Fruit fly (Drosophila melanogaster) whole organism, embryonic: ENCODE results near the gene akirin.
A peak's percentile ranks its signal among the peaks of the same experiment; 100 is the strongest.

Experiments used
- Ada2b ChIP-seq: fragments of 200-800 bp; sonication (Bioruptor generic); IDR thresholded peaks from 2 replicates; pipeline ENCODE4 v1.3.6; 2022; ENCODE audit warnings: missing biosample characterization, missing genetic modification characterization
- CG1024 ChIP-seq: fragments of 200-800 bp; sonication (Bioruptor generic); IDR thresholded peaks from 2 replicates; pipeline ENCODE4 v1.3.6; 2022; ENCODE audit warnings: missing biosample characterization, missing genetic modification characterization
- CG10462 ChIP-seq: fragments of 200-800 bp; sonication (Bioruptor generic); optimal IDR thresholded peaks from 2 replicates; lab custom pipeline; 2016; ENCODE audit warnings: missing biosample characterization, missing genetic modification characterization
- CG11093 ChIP-seq: fragments of 200-800 bp; sonication (Bioruptor generic); IDR thresholded peaks from 3 replicates; pipeline ENCODE4 v1.3.6; 2022; ENCODE audit warnings: missing biosample characterization, missing genetic modification characterization
- CG13287 ChIP-seq: fragments of 200-800 bp; sonication (Bioruptor generic); IDR thresholded peaks from 2 replicates; pipeline ENCODE4 v1.3.6; 2022; ENCODE audit warnings: missing biosample characterization, missing genetic modification characterization; ENCODE audit not compliant: partially characterized antibody
- CG15514 ChIP-seq: fragments of 200-800 bp; sonication (Bioruptor generic); optimal IDR thresholded peaks from 3 replicates; lab custom pipeline; 2017; ENCODE audit warnings: missing biosample characterization, missing genetic modification characterization, mild to moderate bottlenecking, moderate library complexity, missing genetic modification reagents
- CG15601 ChIP-seq: fragments of 200-800 bp; sonication (Bioruptor generic); optimal IDR thresholded peaks from 3 replicates; lab custom pipeline; 2019; ENCODE audit warnings: missing biosample characterization, mild to moderate bottlenecking, missing genetic modification characterization, moderate library complexity
- CG1647 ChIP-seq: fragments of 200-800 bp; sonication (Bioruptor generic); optimal IDR thresholded peaks from 3 replicates; lab custom pipeline; 2016; ENCODE audit warnings: missing biosample characterization, missing genetic modification characterization
- CG16863 ChIP-seq: fragments of 200-800 bp; sonication (Bioruptor generic); optimal IDR thresholded peaks from 3 replicates; lab custom pipeline; 2016; ENCODE audit warnings: missing biosample characterization, missing genetic modification characterization
- CG17359 ChIP-seq: fragments of 200-800 bp; sonication (Bioruptor generic); optimal IDR thresholded peaks from 3 replicates; lab custom pipeline; 2018; ENCODE audit warnings: missing biosample characterization, mild to moderate bottlenecking, missing genetic modification characterization, moderate library complexity
- CG18599 ChIP-seq: fragments of 200-800 bp; sonication (Bioruptor generic); optimal IDR thresholded peaks from 3 replicates; lab custom pipeline; 2017; ENCODE audit warnings: missing biosample characterization, missing genetic modification characterization, mild to moderate bottlenecking, moderate library complexity, missing genetic modification reagents
- CG2116 ChIP-seq: fragments of 200-800 bp; sonication (Bioruptor generic); optimal IDR thresholded peaks from 3 replicates; lab custom pipeline; 2018; ENCODE audit warnings: missing biosample characterization, mild to moderate bottlenecking, missing genetic modification characterization
- CG2202 ChIP-seq: fragments of 200-800 bp; sonication (Bioruptor generic); optimal IDR thresholded peaks from 2 replicates; lab custom pipeline; 2018; ENCODE audit warnings: missing biosample characterization, mild to moderate bottlenecking, missing genetic modification characterization
- CG5180 ChIP-seq: fragments of 200-800 bp; sonication (Bioruptor generic); optimal IDR thresholded peaks from 3 replicates; lab custom pipeline; 2017; ENCODE audit warnings: missing biosample characterization, missing genetic modification characterization, mild to moderate bottlenecking, moderate library complexity, missing genetic modification reagents
- CG6683 ChIP-seq: fragments of 200-800 bp; sonication (Bioruptor generic); optimal IDR thresholded peaks from 2 replicates; lab custom pipeline; 2017; ENCODE audit warnings: missing biosample characterization, mild to moderate bottlenecking, missing genetic modification characterization, missing genetic modification reagents
- CoRest ChIP-seq: fragments of 200-800 bp; sonication (Bioruptor generic); optimal IDR thresholded peaks from 3 replicates; lab custom pipeline; 2018; ENCODE audit warnings: missing biosample characterization, mild to moderate bottlenecking, missing genetic modification characterization, moderate library complexity
- Dbx ChIP-seq: fragments of 200-800 bp; sonication (Bioruptor generic); IDR thresholded peaks from 3 replicates; pipeline ENCODE4 v1.3.6; 2022; ENCODE audit warnings: missing biosample characterization, missing genetic modification characterization
- Drgx ChIP-seq: fragments of 200-800 bp; sonication (Bioruptor generic); IDR thresholded peaks from 2 replicates; pipeline ENCODE4 v1.3.6; 2022; ENCODE audit warnings: missing biosample characterization, missing genetic modification characterization
- Eip74EF ChIP-seq, 2 experiments: fragments of 200-800 bp in 1 of 2; fragments of >200 bp in 1 of 2; sonication (Bioruptor generic) in 1 of 2; optimal IDR thresholded peaks; 2 replicates each; lab custom pipeline; 2017 to 2019; ENCODE audit warnings: missing biosample characterization in 2 of 2, missing genetic modification characterization in 2 of 2, mild to moderate bottlenecking in 1 of 2, moderate library complexity in 1 of 2
- Ets97D ChIP-seq: fragments of 200-800 bp; sonication (Bioruptor generic); optimal IDR thresholded peaks from 3 replicates; lab custom pipeline; 2016; ENCODE audit warnings: missing biosample characterization, missing genetic modification characterization
- Gsc ChIP-seq: fragments of 200-800 bp; sonication (Bioruptor generic); IDR thresholded peaks from 2 replicates; pipeline ENCODE4 v1.3.6; 2022; ENCODE audit warnings: missing biosample characterization, missing genetic modification characterization
- Gug ChIP-seq: fragments of 200-800 bp; sonication (Bioruptor generic); IDR thresholded peaks from 4 replicates; pipeline ENCODE4 v1.3.6; 2022; ENCODE audit warnings: missing biosample characterization, missing genetic modification characterization
- Hey ChIP-seq: fragments of 200-800 bp; sonication (Bioruptor generic); optimal IDR thresholded peaks from 3 replicates; lab custom pipeline; 2018; ENCODE audit warnings: missing biosample characterization, mild to moderate bottlenecking, missing genetic modification characterization
- HmgD ChIP-seq: fragments of 200-800 bp; sonication (Bioruptor generic); optimal IDR thresholded peaks from 3 replicates; lab custom pipeline; 2016; ENCODE audit warnings: missing biosample characterization, missing genetic modification characterization
- Nf-YA ChIP-seq: fragments of 200-800 bp; sonication (Bioruptor generic); IDR thresholded peaks from 2 replicates; pipeline ENCODE4 v1.3.6; 2022; ENCODE audit warnings: missing biosample characterization, missing genetic modification characterization
- Nf-YB ChIP-seq: fragments of 200-800 bp; sonication (Bioruptor generic); optimal IDR thresholded peaks from 3 replicates; lab custom pipeline; 2019; ENCODE audit warnings: missing biosample characterization, mild to moderate bottlenecking, missing genetic modification characterization, moderate library complexity
- Scr ChIP-seq: fragments of 200-800 bp; sonication (Bioruptor generic); IDR thresholded peaks from 2 replicates; pipeline ENCODE4 v1.3.6; 2022; ENCODE audit warnings: missing biosample characterization, missing genetic modification characterization; ENCODE audit not compliant: partially characterized antibody
- Sox100B ChIP-seq: fragments of 200-800 bp; sonication (Bioruptor generic); optimal IDR thresholded peaks from 3 replicates; lab custom pipeline; 2018; ENCODE audit warnings: missing biosample characterization, mild to moderate bottlenecking, missing genetic modification characterization
- bowl ChIP-seq: fragments of 200-800 bp; sonication (Bioruptor generic); IDR thresholded peaks from 2 replicates; pipeline ENCODE4 v1.3.6; 2022; ENCODE audit warnings: missing biosample characterization, missing genetic modification characterization
- br ChIP-seq: fragments of >200 bp; optimal IDR thresholded peaks from 2 replicates; lab custom pipeline; 2017
- chinmo ChIP-seq: fragments of 200-800 bp; sonication (Bioruptor generic); IDR thresholded peaks from 4 replicates; pipeline ENCODE4 v1.3.6; 2022; ENCODE audit warnings: missing biosample characterization, missing genetic modification characterization; ENCODE audit not compliant: partially characterized antibody
- chm ChIP-seq: fragments of 200-800 bp; sonication (Bioruptor generic); IDR thresholded peaks from 2 replicates; pipeline ENCODE4 v1.3.6; 2022; ENCODE audit warnings: missing biosample characterization, missing genetic modification characterization
- croc ChIP-seq: fragments of 200-800 bp; sonication (Bioruptor generic); conservative IDR thresholded peaks from 3 replicates; pipeline ENCODE4 v1.3.6; 2022; ENCODE audit warnings: missing biosample characterization, missing genetic modification characterization
- dm ChIP-seq: fragments of 200-800 bp; sonication (Bioruptor generic); optimal IDR thresholded peaks from 3 replicates; lab custom pipeline; 2016; ENCODE audit warnings: missing biosample characterization, missing genetic modification characterization
- grn ChIP-seq: fragments of 200-800 bp; sonication (Bioruptor generic); optimal IDR thresholded peaks from 3 replicates; lab custom pipeline; 2017; ENCODE audit warnings: missing biosample characterization, missing genetic modification characterization
- gsb ChIP-seq: fragments of 200-800 bp; sonication (Bioruptor generic); IDR thresholded peaks from 2 replicates; pipeline ENCODE4 v1.3.6; 2022; ENCODE audit warnings: missing biosample characterization, missing genetic modification characterization
- lov ChIP-seq, 2 experiments: fragments of 200-800 bp in 1 of 2; fragments of >200 bp in 1 of 2; sonication (Bioruptor generic) in 1 of 2; IDR thresholded peaks in 1 of 2; optimal IDR thresholded peaks in 1 of 2; 2 replicates in 1 of 2; 3 replicates in 1 of 2; pipeline versions ENCODE4 v1.3.6 to Lab custom; 2017 to 2022; ENCODE audit warnings: missing biosample characterization in 1 of 2, missing genetic modification characterization in 1 of 2
- luna ChIP-seq: fragments of 200-800 bp; sonication (Bioruptor generic); optimal IDR thresholded peaks from 2 replicates; lab custom pipeline; 2016; ENCODE audit warnings: missing biosample characterization, missing genetic modification characterization
- nom ChIP-seq: fragments of 200-800 bp; sonication (Bioruptor generic); optimal IDR thresholded peaks from 2 replicates; lab custom pipeline; 2017; ENCODE audit warnings: missing biosample characterization, missing genetic modification characterization, mild to moderate bottlenecking, moderate library complexity, missing genetic modification reagents
- oc ChIP-seq: fragments of 200-800 bp; sonication (Bioruptor generic); optimal IDR thresholded peaks from 2 replicates; lab custom pipeline; 2018; ENCODE audit warnings: missing biosample characterization, mild to moderate bottlenecking, missing genetic modification characterization, moderate library complexity
- onecut ChIP-seq: fragments of 200-800 bp; sonication (Bioruptor generic); IDR thresholded peaks from 2 replicates; pipeline ENCODE4 v1.3.6; 2022; ENCODE audit warnings: missing biosample characterization, missing genetic modification characterization
- prd ChIP-seq, 3 experiments: fragments of >200 bp in 2 of 3; fragments of 200-800 bp in 1 of 3; sonication (Bioruptor generic) in 1 of 3; optimal IDR thresholded peaks in 2 of 3; IDR thresholded peaks in 1 of 3; 2 replicates in 2 of 3; 3 replicates in 1 of 3; pipeline versions ENCODE4 v1.3.6 to Lab custom; 2017 to 2022; ENCODE audit warnings: missing biosample characterization in 1 of 3, missing genetic modification characterization in 1 of 3
- repo ChIP-seq: fragments of 200-800 bp; sonication (Bioruptor generic); optimal IDR thresholded peaks from 2 replicates; lab custom pipeline; 2016; ENCODE audit warnings: missing biosample characterization, missing genetic modification characterization
- sr ChIP-seq: fragments of 200-800 bp; sonication (Bioruptor generic); IDR thresholded peaks from 3 replicates; pipeline ENCODE4 v1.3.6; 2022; ENCODE audit warnings: missing biosample characterization, missing genetic modification characterization
- stc ChIP-seq: fragments of 200-800 bp; sonication (Bioruptor generic); IDR thresholded peaks from 2 replicates; pipeline ENCODE4 v1.3.6; 2022; ENCODE audit warnings: missing biosample characterization, missing genetic modification characterization
- stwl ChIP-seq: fragments of 200-800 bp; sonication (Bioruptor generic); optimal IDR thresholded peaks from 3 replicates; lab custom pipeline; 2018; ENCODE audit warnings: missing biosample characterization, mild to moderate bottlenecking, missing genetic modification characterization, moderate library complexity
- tin ChIP-seq: fragments of 200-800 bp; sonication (Bioruptor generic); optimal IDR thresholded peaks from 3 replicates; lab custom pipeline; 2016; ENCODE audit warnings: missing biosample characterization, missing genetic modification characterization
- zfh2 ChIP-seq: fragments of 200-800 bp; sonication (Bioruptor generic); optimal IDR thresholded peaks from 2 replicates; lab custom pipeline; 2016; ENCODE audit warnings: missing biosample characterization, missing genetic modification characterization

The akirin gene

dm6 chr3L:7356386-7357117 is 13.1 kb upstream of the akirin start, which contains the start of gene CTCF (continued):
- TF ChIP-seq CG15514 (GFP tag; lab: Kevin White, UChicago) (peak; percentile 95), Gsc (no peak), CG1647 (GFP tag; lab: Kevin White, UChicago) (peak; percentile 17), croc (GFP tag; lab: Robert Waterston, UW) (peak; percentile 55; the same call in 2 of the 3 replicates), nom (GFP tag; lab: Kevin White, UChicago) (no peak), Sox100B (GFP tag; lab: Kevin White, UChicago) (no peak), stc (GFP tag; lab: Robert Waterston, UW) (no peak), Nf-YB (GFP tag; lab: Kevin White, UChicago) (no peak), Drgx (GFP tag; lab: Robert Waterston, UW) (peak; percentile 26; the same call in 1 of the 2 replicates), luna (GFP tag; lab: Kevin White, UChicago) (no peak), chinmo (GFP tag; lab: Robert Waterston, UW) (0 out of 4 replicates have a peak, but pooled peaks have one; percentile 50), CG2202 (tag; lab: Kevin White, UChicago) (no peak), zfh2 (GFP tag; lab: Kevin White, UChicago) (no peak), grn (GFP tag; lab: Kevin White, UChicago) (peak; percentile 53), lov (optimal IDR thresholded peaks at IDR 0.05; lab: Kevin White, UChicago) (no peak), lov (GFP tag; IDR thresholded peaks at IDR 0.05; lab: Robert Waterston, UW) (0 out of 3 replicates have a peak, but pooled peaks have one; percentile 10), stwl (tag; lab: Kevin White, UChicago) (peak; percentile 67), Gug (GFP tag; lab: Robert Waterston, UW) (peak; percentile 6; the same call in 1 of the 4 replicates), Ada2b (GFP tag; lab: Robert Waterston, UW) (no peak), CG11093 (0 out of 3 replicates have a peak, but pooled peaks have one; percentile 25), onecut (peak; percentile 89), oc (tag; lab: Kevin White, UChicago) (no peak), Scr (GFP tag; lab: Robert Waterston, UW) (peak; percentile 80), repo (GFP tag; lab: Kevin White, UChicago) (peak; percentile 21), Dbx (GFP tag; lab: Robert Waterston, UW) (0 out of 3 replicates have a peak, but pooled peaks have one; percentile 23), CG5180 (GFP tag; lab: Kevin White, UChicago) (no peak), sr (GFP tag; lab: Robert Waterston, UW) (no peak), Eip74EF (GFP tag; optimal IDR thresholded peaks at IDR 0.05; lab: Kevin White, UChicago) (no peak), tin (GFP tag; lab: Kevin White, UChicago) (peak; percentile 15), Hey (no peak), gsb (no peak), HmgD (GFP tag; lab: Kevin White, UChicago) (no peak), CG6683 (GFP tag; lab: Kevin White, UChicago) (no peak), CG1024 (GFP tag; lab: Robert Waterston, UW) (peak; percentile 13; the same call in 1 of the 2 replicates), prd (optimal IDR thresholded peaks at IDR 0.05; lab: Kevin White, UChicago) (no peak), prd (GFP tag; IDR thresholded peaks at IDR 0.05; lab: Robert Waterston, UW) (peak; percentile 80), CG15601 (tag; lab: Kevin White, UChicago) (peak; percentile 34), br (lab: Kevin White, UChicago) (no peak), CG2116 (GFP tag; lab: Kevin White, UChicago) (peak; percentile 73), bowl (GFP tag; lab: Robert Waterston, UW) (no peak), chm (GFP tag; lab: Robert Waterston, UW) (no peak), CG13287 (GFP tag; lab: Robert Waterston, UW) (peak; percentile 94), Nf-YA (GFP tag; lab: Robert Waterston, UW) (no peak), dm (peak; percentile 47), CG16863 (GFP tag; lab: Kevin White, UChicago) (peak; percentile 40), Ets97D (GFP tag; lab: Kevin White, UChicago) (peak; percentile 70), CG17359 (tag; lab: Kevin White, UChicago) (peak; percentile 34), CG10462 (no peak), CoRest (tag; lab: Kevin White, UChicago) (peak; percentile 61), CG18599 (no peak)
